Worm (Caenorhabditis elegans) whole organism, L1 larva: Measurements from ENCODE around the gene otub-1.

Source experiments
- Y116A8C.19 ChIP-seq: sonication (generic microtip); optimal IDR thresholded peaks from 2 replicates; lab custom pipeline; 2016; ENCODE audit warnings: missing compliant biosample characterization, missing genetic modification characterization, borderline replicate concordance
- aha-1 ChIP-seq: fragments of 150-350 bp; optimal IDR thresholded peaks from 2 replicates; lab custom pipeline; 2014; ENCODE audit warnings: missing biosample characterization, missing genetic modification characterization
- ces-1 ChIP-seq: fragments of 150-350 bp; optimal IDR thresholded peaks from 2 replicates; lab custom pipeline; 2014; ENCODE audit warnings: missing biosample characterization, missing genetic modification reagents, missing genetic modification characterization
- lin-14 ChIP-seq: fragments of 200-800 bp; sonication (Bioruptor generic); optimal IDR thresholded peaks from 2 replicates; lab custom pipeline; 2018; ENCODE audit warnings: mild to moderate bottlenecking, missing genetic modification characterization, moderate library complexity, missing compliant biosample characterization
- pqm-1 ChIP-seq: sonication (generic microtip); optimal IDR thresholded peaks from 3 replicates; lab custom pipeline; 2017; ENCODE audit warnings: missing biosample characterization, missing genetic modification characterization
- sox-4 ChIP-seq: sonication (generic microtip); optimal IDR thresholded peaks from 2 replicates; lab custom pipeline; 2016; ENCODE audit warnings: missing genetic modification characterization, missing compliant biosample characterization
- unc-86 ChIP-seq: sonication (generic microtip); optimal IDR thresholded peaks from 2 replicates; lab custom pipeline; 2016; ENCODE audit warnings: missing genetic modification characterization, missing compliant biosample characterization
- ztf-11 ChIP-seq, 2 experiments: sonication (generic microtip); optimal IDR thresholded peaks; 2 replicates each; lab custom pipeline; 2016 to 2017; ENCODE audit warnings: missing genetic modification characterization in 2 of 2, missing biosample characterization in 1 of 2, missing compliant biosample characterization in 1 of 2

DNA sequence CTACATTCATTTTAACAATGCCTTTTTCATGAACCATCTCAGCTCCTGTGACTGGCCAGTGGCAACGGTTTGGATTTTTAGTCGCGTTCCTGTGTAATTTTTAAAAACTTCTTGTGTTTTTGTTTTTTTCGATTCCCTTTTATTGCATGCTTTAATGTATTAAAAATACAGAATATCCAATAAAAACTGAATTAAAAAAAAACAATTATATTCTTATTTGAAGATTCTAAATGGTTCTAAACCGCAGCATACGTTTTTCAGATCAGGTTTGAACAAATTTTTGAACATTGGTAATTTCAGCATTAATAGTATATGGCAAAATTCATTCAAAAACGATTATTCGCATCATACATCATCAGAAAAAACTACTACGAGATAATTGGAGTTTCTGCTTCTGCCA lies 2.3 kb downstream of the otub-1 start, which contains the start of gene dnj-3:
- TF ChIP-seq lin-14 (GFP tag; lab: Kevin White, UChicago) (no peak), unc-86 (tag; lab: Kevin White, UChicago) (no peak), aha-1 (tag; lab: Kevin White, UChicago) (no peak), sox-4 (tag; lab: Kevin White, UChicago) (no peak), pqm-1 (tag; lab: Kevin White, UChicago) (no peak), ztf-11 (tag; optimal IDR thresholded peaks at IDR 0.05; lab: Kevin White, UChicago) (no peak), Y116A8C.19 (tag; lab: Kevin White, UChicago) (no peak), ces-1 (GFP tag; lab: Kevin White, UChicago) (no peak)
